Worm (Caenorhabditis elegans) whole organism, dauer: ENCODE measurements around the gene fbxa-107.

Experiments
- unc-62 ChIP-seq: sonication (generic microtip); optimal IDR thresholded peaks from 2 replicates; lab custom pipeline; 2017; ENCODE audit warnings: missing biosample characterization, missing genetic modification reagents, missing genetic modification characterization

The fbxa-107 gene

ce11 chrV:18123639-18124038, at the start of gene fbxa-107:
Gene fbxa-107 (plus strand): TSS chrV:18123939.
- no peak for TF ChIP-seq unc-62 (GFP tag; lab: Kevin White, UChicago)

ce11 chrV:18079163-18079562, 44.6 kb upstream of the fbxa-107 start:
- no peak for TF ChIP-seq unc-62 (GFP tag; lab: Kevin White, UChicago)

- TF ChIP-seq unc-62 (GFP tag; lab: Kevin White, UChicago): no peak
Observed at ce11 chrV:18081857-18082256, 41.9 kb upstream of the fbxa-107 start, which contains the start of gene nova-1. Gene nova-1 (minus strand): TSS chrV:18081957.

- no peak for TF ChIP-seq unc-62 (GFP tag; lab: Kevin White, UChicago)
Observed at ce11 chrV:18085150-18085833, 38.4 kb upstream of the fbxa-107 start, which contains the start of gene fbxa-106. Gene fbxa-106 (minus strand): TSS chrV:18085200.

ce11 chrV:18086174-18086661, 37.5 kb upstream of the fbxa-107 start, which contains the start of gene Y59A8B.12:
Gene Y59A8B.12 (minus strand): TSS chrV:18086224.
- no peak for TF ChIP-seq unc-62 (GFP tag; lab: Kevin White, UChicago)

DNA sequence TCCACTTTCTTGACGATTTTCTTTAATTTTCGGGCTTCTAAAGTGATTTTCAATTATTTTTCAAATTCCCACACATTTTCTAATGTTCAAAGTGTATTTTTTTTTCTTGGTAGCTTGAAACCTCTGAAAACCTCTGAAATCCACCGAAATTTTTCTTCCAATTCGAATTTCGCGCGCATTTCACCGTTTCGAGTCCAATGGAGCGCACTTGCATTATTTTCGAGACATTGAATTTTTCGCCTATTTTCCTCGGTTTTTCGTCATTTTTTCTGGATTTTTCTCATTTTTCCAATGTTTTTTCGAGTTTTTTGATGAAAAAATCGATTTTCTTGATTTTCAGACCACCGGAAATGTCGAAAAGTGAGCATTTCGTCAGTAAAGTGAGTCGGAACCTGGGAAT, 37.0 kb upstream of the fbxa-107 start, which contains the start of gene slr-2:
TSS of gene slr-2 (plus strand) at position 341 of the 400 bp plus-strand sequence.
- TF ChIP-seq unc-62 (GFP tag; lab: Kevin White, UChicago): no peak

DNA sequence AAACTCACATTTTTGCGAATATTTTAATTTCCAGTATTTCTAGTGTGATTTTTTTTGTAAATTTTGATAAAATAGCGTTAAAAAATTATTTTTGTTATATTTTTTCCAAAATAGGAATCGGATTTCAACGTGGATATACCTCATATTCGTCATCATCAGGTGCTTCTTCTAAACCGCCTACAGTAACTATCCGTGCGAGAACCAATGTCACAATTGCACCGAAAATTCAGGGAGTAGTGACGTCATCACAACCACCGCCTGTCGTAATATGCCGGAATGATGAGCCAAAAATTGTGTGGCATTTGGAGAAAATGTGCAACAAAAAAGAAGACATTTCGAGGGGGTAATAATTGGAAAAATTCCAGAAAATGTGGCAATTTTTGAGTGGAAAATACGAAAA, 32.5 kb upstream of the fbxa-107 start:
- TF ChIP-seq unc-62 (GFP tag; lab: Kevin White, UChicago): no peak

DNA sequence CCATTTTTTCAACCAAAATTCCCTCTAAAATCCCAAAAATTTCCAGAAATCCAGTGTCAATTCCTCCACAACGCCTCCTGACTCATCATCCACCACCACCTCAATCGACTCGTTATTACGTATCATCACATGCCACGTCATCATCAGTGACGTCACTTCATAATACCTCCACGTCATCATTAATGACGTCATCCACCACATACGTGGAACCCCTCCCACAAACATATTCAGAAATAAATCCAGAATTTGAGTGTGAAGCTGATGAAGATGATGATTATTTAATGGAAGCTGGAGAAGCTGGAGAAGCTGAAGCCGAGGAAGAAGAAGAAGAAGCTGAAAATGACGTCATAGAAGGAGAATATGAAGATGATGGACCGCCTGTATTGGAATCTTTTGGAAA, 29.8 kb upstream of the fbxa-107 start:
- TF ChIP-seq unc-62 (GFP tag; lab: Kevin White, UChicago): no peak

DNA sequence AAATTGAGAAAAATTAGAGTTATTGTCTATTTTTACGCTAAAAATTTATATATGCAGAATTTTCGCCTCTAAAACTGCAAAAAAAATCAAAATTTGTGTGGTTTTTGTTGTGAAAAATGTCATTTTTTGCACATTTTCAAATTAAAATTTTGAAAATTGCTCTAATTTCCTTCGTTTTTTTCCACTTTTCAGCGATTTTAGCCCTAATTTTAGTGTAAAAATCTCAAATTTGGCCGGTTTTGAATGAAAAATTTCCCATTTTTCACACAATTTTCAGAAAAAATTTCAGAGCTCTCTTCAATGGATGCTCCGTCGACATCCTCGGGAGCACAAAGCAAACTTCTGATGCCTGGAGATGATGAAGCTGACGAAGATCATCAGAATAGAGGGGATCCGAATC, 25.4 kb upstream of the fbxa-107 start, which contains the start of gene par-4:
TSS of gene par-4 (plus strand) at position 301 of the 400 bp plus-strand sequence.
- TF ChIP-seq unc-62 (GFP tag; lab: Kevin White, UChicago): no peak

DNA sequence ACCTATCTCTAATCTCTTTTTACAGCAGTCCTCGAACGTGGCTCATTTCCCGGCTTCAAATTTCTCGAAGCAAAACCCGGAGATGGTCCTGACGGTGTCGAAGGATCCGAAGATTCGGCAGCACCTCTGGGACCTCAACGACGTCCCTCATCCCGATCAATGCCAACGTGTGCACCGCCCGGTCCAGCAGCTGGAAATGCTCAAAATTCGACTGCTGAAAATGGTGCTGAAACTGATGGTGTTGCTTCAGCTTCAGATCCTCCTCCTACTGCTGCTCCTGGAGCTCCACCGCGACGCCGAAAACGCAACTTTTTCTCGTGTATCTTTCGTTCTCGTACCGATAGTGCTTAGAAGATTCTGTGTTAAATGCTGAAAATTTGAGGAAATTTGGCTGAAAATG, 17.7 kb upstream of the fbxa-107 start:
- no peak for TF ChIP-seq unc-62 (GFP tag; lab: Kevin White, UChicago)

DNA sequence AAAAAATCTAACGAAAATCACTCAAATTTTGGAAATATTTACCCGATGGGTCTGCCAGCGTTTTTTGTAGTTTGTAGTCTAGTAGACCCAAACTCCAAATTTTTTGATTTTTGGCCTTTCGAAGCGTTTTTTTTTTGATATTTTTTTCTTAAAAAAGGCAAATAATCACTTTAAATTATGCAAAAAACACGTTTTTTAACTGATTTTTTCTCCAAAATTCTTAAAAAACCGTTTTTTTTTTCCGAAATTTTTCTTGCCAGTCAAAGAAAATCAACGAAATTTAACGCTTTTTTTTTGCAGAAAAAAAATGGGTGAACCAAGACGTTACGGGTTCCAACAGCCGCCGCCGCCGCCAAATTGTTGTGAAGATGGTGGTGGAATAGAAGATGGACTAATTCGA, 15.8 kb upstream of the fbxa-107 start, which contains the start of gene Y37H2A.1:
TSS of gene Y37H2A.1 (plus strand) at position 301 of the 400 bp plus-strand sequence.
- no peak for TF ChIP-seq unc-62 (GFP tag; lab: Kevin White, UChicago)

- no peak for TF ChIP-seq unc-62 (GFP tag; lab: Kevin White, UChicago)
Observed at ce11 chrV:18109449-18109848, 14.3 kb upstream of the fbxa-107 start.

ce11 chrV:18125075-18125474, 1.3 kb downstream of the fbxa-107 start, which contains the start of gene fbxa-210:
Gene fbxa-210 (plus strand): TSS chrV:18125375.
- TF ChIP-seq unc-62 (GFP tag; lab: Kevin White, UChicago): no peak

ce11 chrV:18127192-18127591, 3.5 kb downstream of the fbxa-107 start, which contains the start of gene fbxa-211:
Gene fbxa-211 (plus strand): TSS chrV:18127519.
- TF ChIP-seq unc-62 (GFP tag; lab: Kevin White, UChicago): no peak

DNA sequence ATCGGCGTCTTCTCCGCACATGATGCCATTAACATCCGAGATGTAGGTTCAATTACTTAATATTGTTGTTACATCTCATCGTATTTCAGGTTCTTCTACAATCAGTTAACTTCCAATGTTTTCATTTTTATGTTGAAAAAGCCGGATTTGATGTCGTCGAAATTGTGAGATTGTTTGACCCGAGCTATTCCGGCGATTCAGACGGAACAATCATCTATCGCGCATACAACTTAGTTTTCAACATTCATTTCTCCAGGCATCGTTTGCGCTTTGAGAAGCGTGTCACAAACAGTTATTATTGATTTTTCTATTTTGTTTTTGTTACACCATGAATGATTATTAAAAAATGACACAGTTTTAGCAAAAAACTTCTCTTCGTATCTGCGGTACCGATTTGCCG, 4.8 kb downstream of the fbxa-107 start:
- no peak for TF ChIP-seq unc-62 (GFP tag; lab: Kevin White, UChicago)

DNA sequence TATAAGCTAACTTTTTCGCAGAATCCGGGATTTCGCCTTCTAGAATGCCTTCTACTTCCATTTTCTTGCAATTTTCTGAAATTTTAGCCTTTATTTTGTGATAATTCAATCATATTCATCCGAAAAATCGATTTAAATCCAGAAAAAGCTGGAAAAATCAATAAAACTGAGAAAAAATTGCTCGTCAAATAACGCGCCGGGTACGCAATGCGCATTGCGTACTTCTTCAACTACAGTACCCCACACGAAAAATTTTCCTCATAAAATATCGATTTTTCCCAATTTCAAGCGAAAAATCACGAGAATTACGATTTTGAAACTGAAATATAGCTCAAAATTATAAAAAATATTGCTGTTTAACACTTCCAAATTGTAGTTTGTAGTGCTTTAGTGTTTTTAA, 7.3 kb downstream of the fbxa-107 start, which contains the start of gene Y37H2A.12:
TSS of gene Y37H2A.12 (minus strand) at position 81 of the 400 bp plus-strand sequence.
- no peak for TF ChIP-seq unc-62 (GFP tag; lab: Kevin White, UChicago)
